Worm (Caenorhabditis elegans): ENCODE measurements around the gene C25G6.1.

C25G6.1 gene

DNA sequence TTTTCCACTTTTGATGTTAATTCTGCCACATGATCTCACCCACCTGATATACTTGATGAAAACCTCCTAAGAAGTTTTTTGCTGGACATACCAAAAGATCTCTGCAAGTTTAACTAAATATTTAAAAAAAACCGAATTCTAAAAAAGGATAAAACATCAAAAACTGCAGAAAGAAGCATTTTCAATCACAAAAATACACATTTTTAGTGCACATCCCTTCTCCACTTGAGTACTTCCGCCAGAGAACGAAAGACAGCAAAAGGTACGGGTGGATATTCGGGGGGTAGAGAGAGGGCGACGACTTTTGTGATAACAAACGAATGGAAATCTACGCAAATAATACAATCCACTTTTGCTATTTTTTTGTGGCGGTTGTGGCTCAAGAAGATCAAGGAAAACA, 40.0 kb upstream of the C25G6.1 start, which contains the start of gene C46H3.2:
Gene C46H3.2 (minus strand): TSS at position 101 of the 400 bp plus-strand sequence.
- no peak for TF ChIP-seq elt-3 (tag; optimal IDR thresholded peaks at IDR 0.05)
- TF ChIP-seq lin-14 (GFP tag; optimal IDR thresholded peaks at IDR 0.05), result no peak
- no peak for TF ChIP-seq nhr-77 (tag; optimal IDR thresholded peaks at IDR 0.05)
- TF ChIP-seq elt-2 (tag; optimal IDR thresholded peaks at IDR 0.05), result no peak

- TF ChIP-seq C34B4.2 (tag; optimal IDR thresholded peaks at IDR 0.05) (no peak), jun-1 (tag; optimal IDR thresholded peaks at IDR 0.05) (no peak), hpl-2 (GFP tag; optimal IDR thresholded peaks at IDR 0.05) (no peak), lsy-2 (tag; optimal IDR thresholded peaks at IDR 0.05) (no peak), elt-3 (tag; optimal IDR thresholded peaks at IDR 0.05) (peak in 1 of 6 experiments; percentile 55), zip-4 (GFP tag; optimal IDR thresholded peaks at IDR 0.05) (no peak), nhr-84 (tag; optimal IDR thresholded peaks at IDR 0.05) (no peak), ceh-63 (GFP tag; optimal IDR thresholded peaks at IDR 0.05) (no peak), blmp-1 (tag; optimal IDR thresholded peaks at IDR 0.05) (peak; percentile 39), egl-27 (tag; optimal IDR thresholded peaks at IDR 0.05) (no peak)
Observed at ce11 chrX:1232074-1232473, 38.6 kb upstream of the C25G6.1 start.

DNA sequence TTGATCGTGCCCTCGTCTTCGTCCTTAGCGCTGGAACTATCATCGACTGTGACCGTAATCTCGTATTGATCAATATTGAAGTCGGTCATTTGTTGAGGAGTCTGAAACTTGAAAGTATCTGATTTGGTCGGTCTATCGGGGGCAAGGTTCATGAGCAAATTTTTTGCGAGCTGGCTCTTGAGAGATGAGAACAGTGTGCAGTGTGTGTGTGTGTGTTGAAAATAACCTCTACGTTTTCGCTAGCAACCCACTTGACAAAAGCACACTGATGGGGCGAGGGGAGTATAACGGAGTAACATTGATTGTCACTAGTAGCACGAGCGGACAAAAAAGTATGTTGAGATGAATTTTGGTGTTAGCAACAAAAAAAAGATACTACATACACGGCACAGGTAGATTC, 31.9 kb upstream of the C25G6.1 start, which contains the start of gene C25G6.3:
Gene C25G6.3 (minus strand): TSS at position 101 of the 400 bp plus-strand sequence.
- TF ChIP-seq grh-1 (GFP tag; IDR thresholded peaks at IDR 0.05) (no peak), hpl-2 (GFP tag; optimal IDR thresholded peaks at IDR 0.05) (no peak), fkh-10 (GFP tag; optimal IDR thresholded peaks at IDR 0.05) (no peak), nhr-20 (tag; optimal IDR thresholded peaks at IDR 0.05) (no peak), ztf-11 (tag; optimal IDR thresholded peaks at IDR 0.05) (no peak), elt-2 (tag; optimal IDR thresholded peaks at IDR 0.05) (no peak), lin-15B (tag; optimal IDR thresholded peaks at IDR 0.05) (no peak), hlh-17 (GFP tag; optimal IDR thresholded peaks at IDR 0.05; ENCODE audit: borderline replicate concordance) (no peak), lsy-2 (tag; optimal IDR thresholded peaks at IDR 0.05) (no peak), irx-1 (tag; optimal IDR thresholded peaks at IDR 0.05) (no peak), sox-4 (tag; optimal IDR thresholded peaks at IDR 0.05) (no peak), unc-130 (tag; optimal IDR thresholded peaks at IDR 0.05) (no peak), lir-3 (tag; optimal IDR thresholded peaks at IDR 0.05; ENCODE audit: poor library complexity) (no peak), egl-13 (tag; optimal IDR thresholded peaks at IDR 0.05) (no peak), isw-1 (GFP tag; IDR thresholded peaks at IDR 0.05) (no peak), xbp-1 (tag; optimal IDR thresholded peaks at IDR 0.05) (no peak), ces-1 (GFP tag; optimal IDR thresholded peaks at IDR 0.05) (no peak), nhr-12 (tag; optimal IDR thresholded peaks at IDR 0.05) (no peak)

DNA sequence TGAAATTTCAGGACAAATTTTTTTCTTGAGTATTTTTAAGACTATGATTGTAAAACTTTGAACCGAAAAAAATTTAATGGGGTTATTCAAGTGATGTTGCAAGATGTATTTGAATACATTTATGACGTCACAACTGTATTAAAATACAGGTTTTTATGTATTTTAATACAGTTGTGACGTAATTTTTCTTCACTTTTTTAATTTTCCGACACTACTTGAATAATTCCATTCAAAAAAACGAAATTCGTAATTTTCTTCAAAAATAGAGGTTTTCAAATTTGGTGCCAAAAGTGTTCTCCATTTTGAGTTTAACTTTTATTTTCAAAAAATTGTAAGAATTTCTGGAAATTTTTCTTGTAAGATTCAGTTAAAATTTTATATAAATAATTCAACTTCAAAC, 27.9 kb upstream of the C25G6.1 start:
- TF ChIP-seq ceh-82 (tag; optimal IDR thresholded peaks at IDR 0.05) (no peak), nhr-237 (tag; optimal IDR thresholded peaks at IDR 0.05) (no peak), nhr-90 (tag; optimal IDR thresholded peaks at IDR 0.05; ENCODE audit: poor library complexity) (no peak), zag-1 (tag; optimal IDR thresholded peaks at IDR 0.05) (no peak), unc-86 (tag; optimal IDR thresholded peaks at IDR 0.05) (no peak), unc-98 (GFP tag; IDR thresholded peaks at IDR 0.05) (no peak), lin-35 (GFP tag; optimal IDR thresholded peaks at IDR 0.05) (no peak), skn-1 (tag; optimal IDR thresholded peaks at IDR 0.05) (no peak), nhr-47 (tag; optimal IDR thresholded peaks at IDR 0.05) (no peak), ama-1 (optimal IDR thresholded peaks at IDR 0.05) (no peak)
